Fruit fly (Drosophila melanogaster) S2 (cell line): ENCODE results near the gene Kaz.

Source experiments
- CG8478 ChIP-seq: fragments of >200 bp; optimal IDR thresholded peaks from 2 replicates; lab custom pipeline; 2018
- CTCF ChIP-seq, 2 experiments: fragments of >200 bp; optimal IDR thresholded peaks; 2 replicates each; lab custom pipeline; 2018

Kaz gene

DNA sequence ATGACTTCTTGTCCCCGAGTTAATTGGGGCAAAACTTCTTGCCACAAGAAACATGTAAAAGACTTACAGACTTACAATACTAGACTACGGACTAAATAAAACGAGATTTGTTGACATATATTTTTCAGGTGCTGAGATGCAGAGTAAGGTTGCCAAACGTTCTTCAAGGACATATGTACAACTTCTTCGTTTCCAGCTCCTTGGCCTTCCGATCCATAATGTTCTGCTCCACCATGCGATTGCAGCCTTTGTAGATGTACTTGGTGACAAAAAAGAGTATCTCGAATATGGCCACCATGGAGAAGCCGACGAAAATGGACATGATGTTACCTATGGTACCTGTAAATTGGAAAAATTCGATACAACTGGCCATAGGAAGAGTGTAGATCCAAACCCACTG lies 27.7 kb upstream of the Kaz start, which contains the start of gene CAH4:
TSS of gene CAH4 (minus strand) at position 101 of the 400 bp plus-strand sequence.
- TF ChIP-seq CG8478 (lab: Kevin White, UChicago) = no peak
- no peak for TF ChIP-seq CTCF (optimal IDR thresholded peaks at IDR 0.05; lab: Kevin White, UChicago)

dm6 chr3R:24856143-24856542 lies 26.4 kb upstream of the Kaz start, which contains the start of gene HDAC11:
HDAC11 (minus strand) TSS chr3R:24856243.
- TF ChIP-seq CTCF (optimal IDR thresholded peaks at IDR 0.05; lab: Kevin White, UChicago) (no peak), CG8478 (lab: Kevin White, UChicago) (no peak)

dm6 chr3R:24851429-24851828 lies 21.7 kb upstream of the Kaz start, which contains the start of gene Nct:
Nct (plus strand) TSS chr3R:24851601.
- no peak for TF ChIP-seq CTCF (optimal IDR thresholded peaks at IDR 0.05; lab: Kevin White, UChicago)
- TF ChIP-seq CG8478 (lab: Kevin White, UChicago) = no peak

dm6 chr3R:24850420-24850819 lies 20.7 kb upstream of the Kaz start, which contains the start of gene CG7006:
CG7006 (plus strand) TSS chr3R:24850627.
- TF ChIP-seq CTCF (optimal IDR thresholded peaks at IDR 0.05; lab: Kevin White, UChicago) (no peak), CG8478 (lab: Kevin White, UChicago) (no peak)

dm6 chr3R:24845952-24846848 lies 16.4 kb upstream of the Kaz start:
- no peak for TF ChIP-seq CTCF (optimal IDR thresholded peaks at IDR 0.05; lab: Kevin White, UChicago)
- TF ChIP-seq CG8478 (lab: Kevin White, UChicago) = no peak

DNA sequence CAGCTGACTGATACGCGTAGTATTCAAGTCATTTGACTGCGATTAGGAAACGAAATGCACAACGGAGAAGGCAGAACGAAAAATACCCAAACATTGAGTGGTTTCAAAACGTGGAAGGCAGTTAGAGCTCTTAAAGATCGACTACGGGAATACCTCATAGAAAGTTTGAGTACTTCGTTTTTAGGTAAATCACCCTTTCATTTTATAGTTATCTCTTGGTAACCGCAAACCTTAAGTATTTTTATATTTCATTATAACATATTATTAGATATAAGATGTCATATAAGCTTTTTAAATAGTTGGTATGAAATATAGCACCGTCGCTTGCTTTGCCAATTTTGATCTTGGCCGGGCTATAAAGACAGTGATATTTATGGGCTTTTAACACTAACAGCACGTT lies 15.4 kb upstream of the Kaz start:
- no peak for TF ChIP-seq CG8478 (lab: Kevin White, UChicago)
- no peak for TF ChIP-seq CTCF (optimal IDR thresholded peaks at IDR 0.05; lab: Kevin White, UChicago)

dm6 chr3R:24841635-24842034 lies 11.9 kb upstream of the Kaz start, which contains the start of gene Esp:
Esp (plus strand) TSS chr3R:24841935.
- no peak for TF ChIP-seq CG8478 (lab: Kevin White, UChicago)

DNA sequence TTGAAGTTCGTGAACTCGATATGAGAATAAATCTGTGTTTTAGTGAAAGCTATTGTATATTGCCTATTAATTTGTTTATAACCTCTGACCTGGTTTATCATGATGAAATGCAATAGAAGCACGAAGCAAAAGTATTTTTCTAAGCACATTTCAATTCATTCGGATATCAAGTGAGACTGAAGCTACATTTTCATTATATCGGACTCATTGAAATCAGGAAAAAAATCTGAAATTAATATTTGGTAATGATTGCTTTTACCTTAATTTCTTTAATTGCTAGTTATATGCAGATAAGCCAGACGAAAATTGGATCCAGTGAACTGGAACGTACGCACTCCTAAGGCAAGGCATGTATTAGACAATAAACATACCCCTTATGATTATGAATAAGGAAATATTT lies 11.3 kb upstream of the Kaz start, which contains the start of gene CG33658:
TSS of gene CG33658 (minus strand) at position 101 of the 400 bp plus-strand sequence.
- TF ChIP-seq CTCF (optimal IDR thresholded peaks at IDR 0.05; lab: Kevin White, UChicago) = no peak
- no peak for TF ChIP-seq CG8478 (lab: Kevin White, UChicago)

- TF ChIP-seq CTCF (optimal IDR thresholded peaks at IDR 0.05; lab: Kevin White, UChicago) = no peak
- TF ChIP-seq CG8478 (lab: Kevin White, UChicago) = no peak
Measured at dm6 chr3R:24833652-24834051, 3.9 kb upstream of the Kaz start, which contains the start of gene sosie. sosie (plus strand) TSS chr3R:24833952.

- TF ChIP-seq CTCF (optimal IDR thresholded peaks at IDR 0.05; lab: Kevin White, UChicago) (no peak), CG8478 (lab: Kevin White, UChicago) (no peak)
Measured at dm6 chr3R:24828234-24828633, 1.5 kb downstream of the Kaz start, which contains the start of gene RabX4. RabX4 (minus strand) TSS chr3R:24828409.

- no peak for TF ChIP-seq CG8478 (lab: Kevin White, UChicago)
- TF ChIP-seq CTCF (optimal IDR thresholded peaks at IDR 0.05; lab: Kevin White, UChicago) = no peak
Measured at dm6 chr3R:24825548-24825947, 4.2 kb downstream of the Kaz start, which contains the start of gene niki. niki (minus strand) TSS chr3R:24825648.

- TF ChIP-seq CTCF (optimal IDR thresholded peaks at IDR 0.05; lab: Kevin White, UChicago) (no peak), CG8478 (lab: Kevin White, UChicago) (no peak)
Measured at dm6 chr3R:24823061-24823460, 6.7 kb downstream of the Kaz start.

DNA sequence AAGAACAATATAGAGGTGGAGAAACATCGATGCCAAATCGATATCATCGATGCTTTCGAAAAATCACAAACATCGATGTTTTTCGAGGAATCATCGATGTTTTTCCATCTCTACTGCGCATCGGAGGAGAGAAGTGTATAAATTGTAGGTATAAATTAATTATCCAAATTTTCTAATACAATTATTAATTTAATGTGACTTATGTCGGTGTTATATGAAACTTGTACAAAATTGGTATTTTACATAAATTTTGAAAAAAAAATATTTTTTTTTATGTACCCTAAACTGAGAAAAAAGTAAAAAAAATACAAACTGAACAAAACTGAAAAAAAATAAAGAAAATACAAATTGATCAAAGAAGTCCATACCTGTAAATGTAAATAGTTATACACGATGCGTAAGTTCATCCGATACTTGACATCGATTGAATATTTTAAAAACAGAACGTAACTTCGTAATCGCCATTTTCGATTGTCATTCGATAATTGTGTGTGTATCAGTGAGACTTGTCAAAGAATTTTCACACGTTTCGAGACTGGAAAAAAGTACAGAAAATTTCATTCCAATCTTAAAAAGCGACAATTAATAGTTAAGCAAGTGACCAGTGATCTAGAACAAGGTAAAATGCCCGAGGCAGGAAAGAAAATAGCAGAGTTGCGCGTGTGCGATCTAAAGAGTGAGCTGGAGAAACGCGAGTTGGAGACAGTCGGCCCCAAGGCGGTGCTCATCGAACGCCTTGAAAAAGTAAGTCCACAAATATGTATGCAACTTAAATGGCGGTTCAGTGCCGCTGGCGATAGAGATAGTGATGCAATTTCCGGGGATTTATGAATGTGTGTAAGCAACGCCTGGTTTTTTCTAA lies 12.5 kb downstream of the Kaz start, which contains the start of the genes CG5808 and Saf-B:
TSS of gene CG5808 (minus strand) at position 15 of the 862 bp plus-strand sequence.
TSS of gene Saf-B (plus strand) at position 472 of the 862 bp plus-strand sequence.
- TF ChIP-seq CG8478 (lab: Kevin White, UChicago) (no peak), CTCF (optimal IDR thresholded peaks at IDR 0.05; lab: Kevin White, UChicago) (no peak)

DNA sequence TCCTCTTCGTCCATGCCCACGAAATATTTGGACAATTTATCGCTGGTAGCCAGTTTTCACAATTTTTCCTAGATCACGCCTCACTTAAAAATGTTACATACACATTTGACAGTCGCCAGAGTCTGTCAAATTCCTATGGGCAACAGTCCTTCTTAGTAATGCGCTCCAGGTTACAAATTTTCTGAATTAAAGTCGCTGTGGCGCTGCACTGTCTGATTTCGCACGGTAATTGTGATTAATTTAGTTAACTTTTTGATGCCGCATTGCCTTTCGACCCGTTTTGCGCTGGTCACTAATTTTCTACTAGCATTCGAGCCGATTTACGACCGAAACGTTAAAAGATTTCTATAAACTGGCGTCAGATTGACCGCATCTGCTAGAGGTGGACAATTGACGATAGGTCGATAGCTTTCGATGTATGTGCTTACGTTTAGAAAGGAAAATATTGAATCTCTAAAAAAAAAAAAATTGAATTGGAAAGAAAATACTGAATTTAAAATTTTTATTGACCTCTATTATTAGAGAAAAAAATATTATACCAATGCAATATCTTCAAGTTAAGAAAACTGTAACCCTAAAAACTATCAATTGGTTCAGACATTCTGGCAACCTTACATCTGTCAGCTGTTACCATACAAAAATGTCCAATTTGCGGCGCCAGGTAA lies 16.0 kb downstream of the Kaz start, which contains the start of the genes lili and CG34150:
TSS of gene lili (minus strand) at position 376 of the 665 bp plus-strand sequence.
TSS of gene CG34150 (plus strand) at position 626 of the 665 bp plus-strand sequence.
- TF ChIP-seq CTCF (optimal IDR thresholded peaks at IDR 0.05; lab: Kevin White, UChicago) = no peak
- TF ChIP-seq CG8478 (lab: Kevin White, UChicago) = no peak
